Worm (Caenorhabditis elegans) whole organism, midembryonic: ENCODE data around the gene F14B8.5.

ENCODE experiments used
- T22C8.4 ChIP-seq: fragments of 200-800 bp; sonication (Bioruptor generic); IDR thresholded peaks from 2 replicates; pipeline ENCODE4 v1.3.6; 2022; ENCODE audit warnings: missing genetic modification characterization, missing compliant biosample characterization
- cog-1 ChIP-seq: sonication (generic microtip); optimal IDR thresholded peaks from 2 replicates; lab custom pipeline; 2016; ENCODE audit warnings: missing genetic modification characterization, missing compliant biosample characterization
- flt-1 ChIP-seq: fragments of 200-800 bp; sonication (Bioruptor generic); IDR thresholded peaks from 2 replicates; pipeline ENCODE4 v1.3.6; 2022; ENCODE audit warnings: missing genetic modification characterization, missing compliant biosample characterization
- klf-2 ChIP-seq: fragments of 200-800 bp; sonication (Bioruptor generic); conservative IDR thresholded peaks from 2 replicates; pipeline ENCODE4 v1.3.6; 2022; ENCODE audit warnings: missing genetic modification reagents, missing genetic modification characterization, missing compliant biosample characterization
- med-1 ChIP-seq: sonication (generic microtip); optimal IDR thresholded peaks from 2 replicates; lab custom pipeline; 2017; ENCODE audit warnings: missing genetic modification characterization, mild to moderate bottlenecking, missing compliant biosample characterization, antibody characterized with exemption, missing genetic modification reagents; ENCODE audit not compliant: insufficient read depth
- ref-1 ChIP-seq: fragments of 200-800 bp; sonication (Bioruptor generic); conservative IDR thresholded peaks from 2 replicates; pipeline ENCODE4 v1.3.6; 2022; ENCODE audit warnings: missing genetic modification reagents, missing genetic modification characterization, missing compliant biosample characterization
- tab-1 ChIP-seq: fragments of 200-800 bp; sonication (Bioruptor generic); IDR thresholded peaks from 2 replicates; pipeline ENCODE4 v1.3.6; 2022; ENCODE audit warnings: missing genetic modification characterization, missing compliant biosample characterization
- ztf-23 ChIP-seq: fragments of 200-800 bp; sonication (Bioruptor generic); IDR thresholded peaks from 2 replicates; pipeline ENCODE4 v1.3.6; 2022; ENCODE audit warnings: missing genetic modification reagents, missing genetic modification characterization, missing compliant biosample characterization
- ztf-29 ChIP-seq: fragments of 200-800 bp; sonication (Bioruptor generic); IDR thresholded peaks from 2 replicates; pipeline ENCODE4 v1.3.6; 2022; ENCODE audit warnings: missing genetic modification reagents, missing genetic modification characterization, missing compliant biosample characterization

Gene F14B8.5

ce11 chrX:6920132-6920531 is 8.4 kb downstream of the F14B8.5 start:
- TF ChIP-seq ztf-23 = no peak

ce11 chrX:6916150-6916549 is 12.4 kb downstream of the F14B8.5 start:
- no peak for TF ChIP-seq cog-1
- TF ChIP-seq flt-1 (GFP tag; lab: Robert Waterston, UW) = no peak

ce11 chrX:6915279-6915678 is 13.2 kb downstream of the F14B8.5 start:
- TF ChIP-seq cog-1 (no peak), med-1 (GFP tag; lab: Kevin White, UChicago) (no peak), tab-1 (GFP tag; lab: Robert Waterston, UW) (no peak), flt-1 (GFP tag; lab: Robert Waterston, UW) (no peak), ztf-29 (GFP tag; lab: Robert Waterston, UW) (no peak), T22C8.4 (GFP tag; lab: Robert Waterston, UW) (no peak), klf-2 (GFP tag; lab: Robert Waterston, UW) (no peak), ref-1 (GFP tag; lab: Robert Waterston, UW) (no peak), ztf-23 (no peak)

- TF ChIP-seq med-1 (GFP tag; lab: Kevin White, UChicago) (no peak), T22C8.4 (GFP tag; lab: Robert Waterston, UW) (no peak), flt-1 (GFP tag; lab: Robert Waterston, UW) (no peak), ztf-23 (no peak), cog-1 (no peak), ztf-29 (GFP tag; lab: Robert Waterston, UW) (no peak), tab-1 (GFP tag; lab: Robert Waterston, UW) (no peak), ref-1 (GFP tag; lab: Robert Waterston, UW) (no peak)
These were observed 14.5 kb downstream of the F14B8.5 start, which contains the start of gene nhx-4 for ce11 chrX:6913989-6914388. Gene nhx-4, plus strand, starts transcription at chrX:6914289.

ce11 chrX:6905581-6905980 is 22.9 kb downstream of the F14B8.5 start:
- no peak for TF ChIP-seq cog-1
- no peak for TF ChIP-seq flt-1 (GFP tag; lab: Robert Waterston, UW)
- TF ChIP-seq tab-1 (GFP tag; lab: Robert Waterston, UW) = no peak
- TF ChIP-seq med-1 (GFP tag; lab: Kevin White, UChicago) = no peak
- TF ChIP-seq ztf-23 = no peak
- TF ChIP-seq T22C8.4 (GFP tag; lab: Robert Waterston, UW) = no peak
- no peak for TF ChIP-seq klf-2 (GFP tag; lab: Robert Waterston, UW)
- TF ChIP-seq ref-1 (GFP tag; lab: Robert Waterston, UW) = no peak
- no peak for TF ChIP-seq ztf-29 (GFP tag; lab: Robert Waterston, UW)

ce11 chrX:6904064-6904771 is 24.3 kb downstream of the F14B8.5 start, which contains the start of gene sid-5:
Gene sid-5, plus strand, starts transcription at chrX:6904721.
- TF ChIP-seq tab-1 (GFP tag; lab: Robert Waterston, UW) (no peak), T22C8.4 (GFP tag; lab: Robert Waterston, UW) (no peak)

ce11 chrX:6902958-6903357 is 25.5 kb downstream of the F14B8.5 start:
- TF ChIP-seq cog-1 = peak; percentile 49
- peak; percentile 66; the same call in 1 of the 2 replicates for TF ChIP-seq ref-1 (GFP tag; lab: Robert Waterston, UW)
- TF ChIP-seq T22C8.4 (GFP tag; lab: Robert Waterston, UW) = no peak; the same call in none of the 2 replicates
- TF ChIP-seq tab-1 (GFP tag; lab: Robert Waterston, UW) = peak; percentile 82
- peak; percentile 90 for TF ChIP-seq flt-1 (GFP tag; lab: Robert Waterston, UW)
- peak; percentile 90 for TF ChIP-seq ztf-23
- peak; percentile 85 for TF ChIP-seq klf-2 (GFP tag; lab: Robert Waterston, UW)
- TF ChIP-seq med-1 (GFP tag; lab: Kevin White, UChicago) = peak; percentile 19
- TF ChIP-seq ztf-29 (GFP tag; lab: Robert Waterston, UW) = no peak; the same call in 1 of the 2 replicates

ce11 chrX:6901078-6901477 is 27.4 kb downstream of the F14B8.5 start, which contains the start of gene pes-23:
Gene pes-23, plus strand, starts transcription at chrX:6901378.
- TF ChIP-seq klf-2 (GFP tag; lab: Robert Waterston, UW) (no peak), ztf-29 (GFP tag; lab: Robert Waterston, UW) (no peak), cog-1 (no peak), ref-1 (GFP tag; lab: Robert Waterston, UW) (no peak), ztf-23 (no peak), med-1 (GFP tag; lab: Kevin White, UChicago) (no peak)

- TF ChIP-seq ztf-23 (no peak), ztf-29 (GFP tag; lab: Robert Waterston, UW) (no peak), tab-1 (GFP tag; lab: Robert Waterston, UW) (no peak), flt-1 (GFP tag; lab: Robert Waterston, UW) (no peak), med-1 (GFP tag; lab: Kevin White, UChicago) (no peak), cog-1 (no peak), klf-2 (GFP tag; lab: Robert Waterston, UW) (no peak), ref-1 (GFP tag; lab: Robert Waterston, UW) (no peak), T22C8.4 (GFP tag; lab: Robert Waterston, UW) (no peak)
These were observed 28.7 kb downstream of the F14B8.5 start, which contains the start of gene F14B8.4 for ce11 chrX:6899848-6900247. Gene F14B8.4, minus strand, starts transcription at chrX:6899948.

ce11 chrX:6894104-6894503 is 34.4 kb downstream of the F14B8.5 start:
- TF ChIP-seq cog-1 (no peak), ztf-29 (GFP tag; lab: Robert Waterston, UW) (no peak), klf-2 (GFP tag; lab: Robert Waterston, UW) (no peak), tab-1 (GFP tag; lab: Robert Waterston, UW) (no peak), ref-1 (GFP tag; lab: Robert Waterston, UW) (no peak)
